Worm (Caenorhabditis elegans): ENCODE results near the gene tag-131.
A peak's percentile ranks its signal among the peaks of the same experiment; 100 is the strongest.

Gene tag-131

DNA sequence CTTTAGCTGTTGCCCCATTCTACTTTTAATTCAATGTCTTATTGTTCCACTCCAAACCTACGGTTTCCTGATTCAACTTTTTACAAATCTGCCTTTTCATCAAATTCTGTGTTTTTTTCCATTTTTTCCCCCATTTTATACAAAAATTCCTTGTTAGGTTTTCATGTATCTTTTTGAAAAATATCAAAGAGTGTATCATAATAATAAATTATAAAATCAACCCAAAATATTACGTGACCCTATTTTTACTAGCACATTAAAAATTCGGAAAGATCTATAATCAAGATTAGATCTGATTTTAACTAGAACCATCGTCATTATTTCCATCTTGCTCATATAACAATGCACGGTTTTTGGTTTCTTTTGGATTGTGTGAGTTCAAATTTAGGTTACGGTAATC is 2.6 kb downstream of the tag-131 start, which contains the start of gene H38K22.6:
Gene H38K22.6, plus strand, starts transcription at position 301 of the 400 bp plus-strand sequence.
- TF ChIP-seq elt-2 (tag; optimal IDR thresholded peaks at IDR 0.05) (no peak), dsc-1 (tag; optimal IDR thresholded peaks at IDR 0.05) (no peak), mef-2 (tag; optimal IDR thresholded peaks at IDR 0.05) (no peak), pqm-1 (tag; optimal IDR thresholded peaks at IDR 0.05) (no peak), hlh-17 (GFP tag; optimal IDR thresholded peaks at IDR 0.05; ENCODE audit: borderline replicate concordance) (no peak), efl-1 (optimal IDR thresholded peaks at IDR 0.05) (no peak), efl-1 (GFP tag; optimal IDR thresholded peaks at IDR 0.05 in 1 of 2) (peak in 1 of 2 experiments; percentile 48)

- TF ChIP-seq C04F5.9 (tag; optimal IDR thresholded peaks at IDR 0.05), result no peak
- no peak for TF ChIP-seq nhr-77 (tag; optimal IDR thresholded peaks at IDR 0.05)
- no peak for TF ChIP-seq fos-1 (tag; optimal IDR thresholded peaks at IDR 0.05)
- TF ChIP-seq nhr-28 (tag; optimal IDR thresholded peaks at IDR 0.05), result no peak
- TF ChIP-seq sptf-1 (tag; optimal IDR thresholded peaks at IDR 0.05), result no peak
- TF ChIP-seq tbx-2 (tag; optimal IDR thresholded peaks at IDR 0.05), result no peak
- no peak for TF ChIP-seq ceh-90 (tag; optimal IDR thresholded peaks at IDR 0.05)
- TF ChIP-seq mep-1 (tag; optimal IDR thresholded peaks at IDR 0.05), result no peak
- no peak for TF ChIP-seq nhr-11 (tag; optimal IDR thresholded peaks at IDR 0.05)
- TF ChIP-seq alr-1 (tag; optimal IDR thresholded peaks at IDR 0.05; ENCODE audit: borderline replicate concordance), result no peak
- TF ChIP-seq efl-3 (GFP tag; optimal IDR thresholded peaks at IDR 0.05), result no peak
- TF ChIP-seq nhr-20 (tag; optimal IDR thresholded peaks at IDR 0.05), result no peak
- no peak for TF ChIP-seq egl-13 (tag; optimal IDR thresholded peaks at IDR 0.05)
These were observed 3.9 kb downstream of the tag-131 start, which contains the start of gene H38K22.7 for ce11 chrIII:4321399-4321798. TSS of gene H38K22.7 (plus strand) at chrIII:4321699.

DNA sequence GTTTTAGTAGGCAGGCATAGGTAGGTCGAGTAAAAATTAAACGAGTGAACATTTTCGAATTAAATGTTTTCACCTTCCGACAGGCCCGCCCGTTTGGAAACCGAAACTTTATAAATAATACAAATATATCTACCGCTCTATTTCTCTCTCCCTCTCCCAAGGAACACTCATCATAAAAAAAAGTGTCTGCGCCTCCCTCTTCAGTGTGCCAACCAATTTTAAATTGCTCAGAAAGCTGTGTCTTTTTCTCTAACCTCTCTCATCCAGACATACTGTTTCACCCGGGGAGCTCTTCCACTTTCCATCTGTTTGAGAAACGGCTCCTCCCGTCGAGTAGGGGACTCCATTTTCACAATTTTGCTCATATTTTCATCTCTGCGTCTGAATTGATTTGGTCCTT is 5.6 kb downstream of the tag-131 start:
- TF ChIP-seq pax-3 (tag; optimal IDR thresholded peaks at IDR 0.05) (no peak), egl-13 (tag; optimal IDR thresholded peaks at IDR 0.05) (no peak), ces-1 (GFP tag; optimal IDR thresholded peaks at IDR 0.05) (no peak), Y116A8C.19 (tag; optimal IDR thresholded peaks at IDR 0.05; ENCODE audit: borderline replicate concordance) (no peak), lin-15B (tag; optimal IDR thresholded peaks at IDR 0.05) (no peak), unc-62 (GFP tag; optimal IDR thresholded peaks at IDR 0.05) (no peak), mef-2 (tag; optimal IDR thresholded peaks at IDR 0.05) (no peak), snpc-4 (tag; optimal IDR thresholded peaks at IDR 0.05) (peak; percentile 8), unc-30 (tag; optimal IDR thresholded peaks at IDR 0.05) (no peak), ets-5 (GFP tag; IDR thresholded peaks at IDR 0.05) (no peak), pag-3 (tag; optimal IDR thresholded peaks at IDR 0.05; ENCODE audit: borderline replicate concordance, insufficient read depth) (no peak), zag-1 (tag; optimal IDR thresholded peaks at IDR 0.05) (no peak), ceh-88 (GFP tag; IDR thresholded peaks at IDR 0.05) (no peak), mep-1 (tag; optimal IDR thresholded peaks at IDR 0.05) (peak; percentile 48), ztf-11 (tag; optimal IDR thresholded peaks at IDR 0.05) (no peak), nhr-237 (tag; optimal IDR thresholded peaks at IDR 0.05) (no peak), fkh-10 (GFP tag; optimal IDR thresholded peaks at IDR 0.05) (no peak), efl-1 (optimal IDR thresholded peaks at IDR 0.05) (peak; percentile 50 to 55), efl-1 (GFP tag; optimal IDR thresholded peaks at IDR 0.05 in 1 of 2) (peak; percentile 29 to 77), ceh-90 (tag; optimal IDR thresholded peaks at IDR 0.05) (no peak), nhr-47 (tag; optimal IDR thresholded peaks at IDR 0.05) (peak; percentile 34), sox-4 (tag; optimal IDR thresholded peaks at IDR 0.05) (no peak), unc-130 (tag; optimal IDR thresholded peaks at IDR 0.05) (no peak), ama-1 (optimal IDR thresholded peaks at IDR 0.05) (no peak), dpl-1 (GFP tag; optimal IDR thresholded peaks at IDR 0.05) (peak in 2 of 3 experiments; percentile 5 to 37), fkh-4 (tag; optimal IDR thresholded peaks at IDR 0.05; ENCODE audit: borderline replicate concordance) (no peak), mab-9 (GFP tag; IDR thresholded peaks at IDR 0.05) (no peak), sptf-1 (tag; optimal IDR thresholded peaks at IDR 0.05) (no peak), nhr-20 (tag; optimal IDR thresholded peaks at IDR 0.05) (peak; percentile 13), grh-1 (GFP tag; IDR thresholded peaks at IDR 0.05) (no peak), nhr-77 (tag; optimal IDR thresholded peaks at IDR 0.05) (no peak), hpl-2 (GFP tag; optimal IDR thresholded peaks at IDR 0.05) (no peak), rnt-1 (tag; optimal IDR thresholded peaks at IDR 0.05) (peak; percentile 60), hlh-17 (GFP tag; optimal IDR thresholded peaks at IDR 0.05; ENCODE audit: borderline replicate concordance) (no peak), dsc-1 (tag; optimal IDR thresholded peaks at IDR 0.05) (peak; percentile 61), lin-13 (GFP tag; optimal IDR thresholded peaks at IDR 0.05) (no peak), lir-3 (tag; optimal IDR thresholded peaks at IDR 0.05; ENCODE audit: poor library complexity) (no peak), efl-3 (GFP tag; optimal IDR thresholded peaks at IDR 0.05) (no peak), irx-1 (tag; optimal IDR thresholded peaks at IDR 0.05) (no peak), lin-35 (GFP tag; optimal IDR thresholded peaks at IDR 0.05) (peak in 1 of 2 experiments; percentile 37)
